Fruit fly (Drosophila melanogaster): Measurements from ENCODE around the gene gammaSnap2.

gammaSnap2 gene

DNA sequence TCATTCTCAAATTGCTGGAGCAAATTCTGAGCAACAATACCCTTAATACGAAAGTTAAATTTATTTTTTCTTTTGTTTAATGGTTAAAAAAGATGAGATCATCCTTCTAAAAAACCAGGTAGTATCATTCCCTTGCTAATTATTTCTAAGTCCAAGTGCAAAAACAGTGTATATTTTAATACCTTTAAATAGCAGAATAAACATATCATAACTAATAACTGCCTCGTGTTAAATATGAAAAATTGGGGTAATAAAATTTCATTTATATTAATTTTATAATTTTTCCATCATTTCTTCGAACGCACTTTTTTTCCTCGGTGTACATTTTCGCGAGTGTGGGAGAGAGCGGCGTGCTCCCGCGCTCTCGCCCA, 9.4 kb downstream of the gammaSnap2 start (continued):
- peak; percentile 27 for TF ChIP-seq acj6 (GFP tag; optimal IDR thresholded peaks at IDR 0.05)

DNA sequence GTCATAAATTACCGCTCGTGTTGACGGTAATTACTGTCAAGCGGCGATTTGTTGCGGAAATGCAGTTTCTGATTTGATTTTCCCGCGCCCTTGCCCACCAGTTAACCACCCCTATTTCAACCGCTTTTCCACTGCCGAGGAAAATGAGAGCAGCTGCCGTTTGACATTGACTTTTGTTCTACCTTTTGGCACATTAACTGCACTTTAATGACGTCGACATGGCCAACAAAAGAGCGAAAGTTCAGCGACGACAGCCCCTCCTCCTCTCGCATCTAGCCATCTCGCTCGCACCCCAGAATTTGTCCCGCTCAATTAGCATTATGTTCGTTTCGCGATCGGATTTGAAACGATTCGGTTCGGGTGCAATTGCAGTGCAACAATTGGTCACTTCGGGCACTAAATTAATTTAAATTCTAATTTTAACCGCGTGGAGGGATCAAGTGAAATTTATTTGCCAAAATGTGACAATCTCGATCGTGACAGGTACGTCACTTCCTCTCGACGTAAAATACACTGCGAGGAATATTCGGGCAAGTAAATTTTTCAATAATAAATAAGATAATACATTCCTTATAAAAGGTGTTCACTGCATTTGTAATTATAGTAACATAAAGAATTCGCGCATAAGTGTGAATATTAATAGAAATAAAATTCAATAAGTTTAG, 9.9 kb downstream of the gammaSnap2 start:
- TF ChIP-seq CG6792 (GFP tag; optimal IDR thresholded peaks at IDR 0.05) (no peak), CG15336 (GFP tag; IDR thresholded peaks at IDR 0.05) (no peak), pdm3 (GFP tag; optimal IDR thresholded peaks at IDR 0.05) (no peak), spab (GFP tag; optimal IDR thresholded peaks at IDR 0.05) (no peak), Hr39 (GFP tag; optimal IDR thresholded peaks at IDR 0.05) (peak; percentile 23)

DNA sequence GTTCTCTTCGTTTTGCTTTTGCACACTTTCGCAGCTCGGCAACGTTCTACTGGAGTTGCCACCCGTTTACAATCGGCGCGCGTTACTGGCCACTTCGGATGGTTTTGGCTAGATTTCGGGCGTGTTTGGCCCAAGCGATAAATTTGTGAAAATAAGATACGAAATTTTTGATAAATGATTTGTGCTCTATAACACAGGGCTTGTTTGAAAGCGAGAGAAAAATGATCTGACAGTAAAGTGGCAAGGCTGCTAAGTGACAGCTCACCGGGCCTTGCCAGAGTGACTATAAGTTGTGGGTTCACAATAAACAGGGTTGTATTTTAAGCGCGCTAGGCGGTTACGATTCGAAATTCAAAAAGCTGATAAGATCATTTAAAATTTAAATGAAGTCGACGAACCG, 11.3 kb downstream of the gammaSnap2 start, which contains the start of gene Fmr1:
TSS of gene Fmr1 (minus strand) at position 184 of the 400 bp plus-strand sequence.
- TF ChIP-seq CG32006 (GFP tag; optimal IDR thresholded peaks at IDR 0.05), result no peak
- TF ChIP-seq CG6276 (GFP tag; optimal IDR thresholded peaks at IDR 0.05), result no peak
- TF ChIP-seq Ets21C (GFP tag; optimal IDR thresholded peaks at IDR 0.05), result peak; percentile 8
- no peak for TF ChIP-seq Eip93F (GFP tag; optimal IDR thresholded peaks at IDR 0.05)
- TF ChIP-seq eg (GFP tag; IDR thresholded peaks at IDR 0.05), result no peak
- TF ChIP-seq CG9139 (GFP tag; optimal IDR thresholded peaks at IDR 0.05), result no peak
- no peak for TF ChIP-seq dac (GFP tag; optimal IDR thresholded peaks at IDR 0.05)
- no peak for TF ChIP-seq fkh (GFP tag; optimal IDR thresholded peaks at IDR 0.05)
- peak; percentile 35 for TF ChIP-seq lz (GFP tag; optimal IDR thresholded peaks at IDR 0.05)
- TF ChIP-seq Sox102F (GFP tag; optimal IDR thresholded peaks at IDR 0.05), result no peak
- no peak for TF ChIP-seq vri (GFP tag; optimal IDR thresholded peaks at IDR 0.05)
- TF ChIP-seq Eip75B (GFP tag; optimal IDR thresholded peaks at IDR 0.05), result peak; percentile 15
- TF ChIP-seq topi (GFP tag; optimal IDR thresholded peaks at IDR 0.05), result peak; percentile 2
- TF ChIP-seq CG6808 (GFP tag; optimal IDR thresholded peaks at IDR 0.05), result no peak
- peak; percentile 12 for TF ChIP-seq acj6 (GFP tag; optimal IDR thresholded peaks at IDR 0.05)
- no peak; the same call in 1 of the 2 replicates for TF ChIP-seq CG11294 (GFP tag; IDR thresholded peaks at IDR 0.05)
- no peak for TF ChIP-seq CG4318 (GFP tag; optimal IDR thresholded peaks at IDR 0.05)
- no peak for TF ChIP-seq Smox (GFP tag; optimal IDR thresholded peaks at IDR 0.05)
- TF ChIP-seq net (GFP tag; optimal IDR thresholded peaks at IDR 0.05), result no peak
- TF ChIP-seq CG3919 (GFP tag; optimal IDR thresholded peaks at IDR 0.05), result peak; percentile 22
- no peak for TF ChIP-seq CG15336 (GFP tag; IDR thresholded peaks at IDR 0.05)
- peak; percentile 20 for TF ChIP-seq Eip78C (GFP tag)
- no peak for TF ChIP-seq spab (GFP tag; optimal IDR thresholded peaks at IDR 0.05)
- no peak for TF ChIP-seq Ets96B (tag; optimal IDR thresholded peaks at IDR 0.05)
- TF ChIP-seq Gug (GFP tag; IDR thresholded peaks at IDR 0.05), result no peak
- peak; percentile 32 for TF ChIP-seq CG3032 (tag; optimal IDR thresholded peaks at IDR 0.05)
- no peak for TF ChIP-seq CG6854 (GFP tag; optimal IDR thresholded peaks at IDR 0.05)
- no peak for TF ChIP-seq pdm3 (GFP tag; optimal IDR thresholded peaks at IDR 0.05)
- peak; percentile 38 for TF ChIP-seq CG31627 (GFP tag; optimal IDR thresholded peaks at IDR 0.05)
- TF ChIP-seq Blimp-1 (GFP tag; optimal IDR thresholded peaks at IDR 0.05), result no peak
- peak; percentile 18 for TF ChIP-seq CG7368 (GFP tag; optimal IDR thresholded peaks at IDR 0.05)
- peak; percentile 21 for TF ChIP-seq Sox15 (GFP tag; optimal IDR thresholded peaks at IDR 0.05)
- TF ChIP-seq CG6792 (GFP tag; optimal IDR thresholded peaks at IDR 0.05), result no peak
- TF ChIP-seq cyc (GFP tag; optimal IDR thresholded peaks at IDR 0.05), result peak; percentile 44
- TF ChIP-seq CG11762 (GFP tag; optimal IDR thresholded peaks at IDR 0.05; ENCODE audit: insufficient read depth), result no peak
- no peak for TF ChIP-seq ss (GFP tag; optimal IDR thresholded peaks at IDR 0.05)
- TF ChIP-seq OdsH (GFP tag; optimal IDR thresholded peaks at IDR 0.05), result no peak
- no peak for TF ChIP-seq CG10631 (GFP tag; optimal IDR thresholded peaks at IDR 0.05)
- TF ChIP-seq Sox14 (GFP tag; optimal IDR thresholded peaks at IDR 0.05), result peak; percentile 56
- peak; percentile 100 for TF ChIP-seq achi (GFP tag; optimal IDR thresholded peaks at IDR 0.05)
- TF ChIP-seq CG34406 (GFP tag; optimal IDR thresholded peaks at IDR 0.05), result no peak
- TF ChIP-seq Hr4 (GFP tag; optimal IDR thresholded peaks at IDR 0.05), result peak; percentile 35
- TF ChIP-seq CG10669 (GFP tag; optimal IDR thresholded peaks at IDR 0.05), result no peak
- peak; percentile 15 for TF ChIP-seq esn (GFP tag; optimal IDR thresholded peaks at IDR 0.05)
- no peak for TF ChIP-seq CG8632 (GFP tag; optimal IDR thresholded peaks at IDR 0.05)
- TF ChIP-seq Hr38 (GFP tag; optimal IDR thresholded peaks at IDR 0.05), result no peak

All from whole organism, prepupa.